Worm (Caenorhabditis elegans) whole organism, young adult: Measurements from ENCODE around the gene C54F6.6.

Experiments
- F49E8.2 ChIP-seq: sonication (generic microtip); optimal IDR thresholded peaks from 3 replicates; lab custom pipeline; 2017; ENCODE audit warnings: missing genetic modification characterization, mild to moderate bottlenecking, missing compliant biosample characterization, antibody characterized with exemption, moderate library complexity; ENCODE audit not compliant: insufficient read depth
- ama-1 ChIP-seq, 3 experiments: fragments of 150-350 bp in 1 of 3; sonication (generic microtip) in 2 of 3; optimal IDR thresholded peaks; 2 replicates each; lab custom pipeline; 2014 to 2018; ENCODE audit warnings: missing biosample characterization in 2 of 3, missing genetic modification characterization in 2 of 3, missing genetic modification reagents in 2 of 3
- snpc-3.4 ChIP-seq: sonication (generic microtip); optimal IDR thresholded peaks from 2 replicates; lab custom pipeline; 2017; ENCODE audit warnings: missing genetic modification characterization, mild to moderate bottlenecking, missing compliant biosample characterization, antibody characterized with exemption, moderate library complexity, missing genotype, missing genetic modification reagents
- ztf-25 ChIP-seq: fragments of 200-800 bp; sonication (Bioruptor generic); IDR thresholded peaks from 2 replicates; pipeline ENCODE4 v1.3.6; 2022; ENCODE audit warnings: missing genetic modification reagents, missing genetic modification characterization, missing compliant biosample characterization

ce11 chrV:7562947-7563346 lies 39.5 kb downstream of the C54F6.6 start, which contains the start of gene F19F10.1:
- TF ChIP-seq snpc-3.4 (tag; lab: Kevin White, UChicago) = no peak
- no peak for TF ChIP-seq ztf-25 (GFP tag; lab: Robert Waterston, UW)
- TF ChIP-seq ama-1 (optimal IDR thresholded peaks at IDR 0.05; lab: Kevin White, UChicago) = no peak
- no peak for TF ChIP-seq ama-1 (GFP tag; optimal IDR thresholded peaks at IDR 0.05; lab: Kevin White, UChicago)
- no peak for TF ChIP-seq F49E8.2 (tag; lab: Kevin White, UChicago)
